Worm (Caenorhabditis elegans) whole organism, L4 larva: Measurements from ENCODE around the gene fbxa-218.

Source experiments
- hlh-30 ChIP-seq: sonication (generic microtip); optimal IDR thresholded peaks from 2 replicates; lab custom pipeline; 2017; ENCODE audit warnings: antibody characterized with exemption, mild to moderate bottlenecking, missing genetic modification characterization, missing compliant biosample characterization; ENCODE audit not compliant: insufficient read depth
- lin-39 ChIP-seq: fragments of 150-350 bp; optimal IDR thresholded peaks from 2 replicates; lab custom pipeline; 2014; ENCODE audit warnings: missing biosample characterization, missing genetic modification reagents, missing genetic modification characterization
- nhr-11 ChIP-seq: fragments of 150-350 bp; optimal IDR thresholded peaks from 2 replicates; lab custom pipeline; 2014; ENCODE audit warnings: missing biosample characterization, missing genetic modification characterization
- nhr-42 ChIP-seq: fragments of 200-800 bp; sonication (Bioruptor generic); IDR thresholded peaks from 2 replicates; pipeline ENCODE4 v1.3.6; 2022; ENCODE audit warnings: missing genetic modification characterization, missing compliant biosample characterization
- nhr-48 ChIP-seq: sonication (generic microtip); optimal IDR thresholded peaks from 2 replicates; lab custom pipeline; 2016; ENCODE audit warnings: mild to moderate bottlenecking, missing genetic modification characterization, missing compliant biosample characterization
- unc-130 ChIP-seq: sonication (generic microtip); optimal IDR thresholded peaks from 2 replicates; lab custom pipeline; 2016; ENCODE audit warnings: missing genetic modification reagents, missing genetic modification characterization, missing compliant biosample characterization
- unc-62 ChIP-seq, 3 experiments: fragments of 150-350 bp in 1 of 3; sonication (generic microtip); optimal IDR thresholded peaks in 2 of 3; peaks in 1 of 3; 1 replicate in 1 of 3; 2 replicates in 2 of 3; lab custom pipeline; 2014 to 2017; ENCODE audit warnings: missing biosample characterization in 3 of 3, missing genetic modification characterization in 3 of 3, missing genetic modification reagents in 3 of 3, missing genotype in 1 of 3
- zag-1 ChIP-seq: fragments of 150-350 bp; optimal IDR thresholded peaks from 2 replicates; lab custom pipeline; 2014; ENCODE audit warnings: missing biosample characterization, missing genetic modification characterization
- ztf-11 ChIP-seq: fragments of 150-350 bp; optimal IDR thresholded peaks from 2 replicates; lab custom pipeline; 2014; ENCODE audit warnings: missing biosample characterization, missing genetic modification characterization

- TF ChIP-seq unc-130 (GFP tag; lab: Kevin White, UChicago): no peak
- no peak for TF ChIP-seq nhr-48 (tag; lab: Kevin White, UChicago)
- no peak for TF ChIP-seq zag-1 (tag; lab: Kevin White, UChicago)
- peak in 1 of 2 experiments; percentile 55 for TF ChIP-seq unc-62 (GFP tag; optimal IDR thresholded peaks at IDR 0.05 in 1 of 2; lab: Kevin White, UChicago)
- no peak for TF ChIP-seq unc-62 (tag; optimal IDR thresholded peaks at IDR 0.05; lab: Kevin White, UChicago)
- no peak for TF ChIP-seq ztf-11 (tag; lab: Kevin White, UChicago)
- TF ChIP-seq lin-39 (tag; lab: Kevin White, UChicago): no peak
- TF ChIP-seq hlh-30 (tag; lab: Kevin White, UChicago): no peak
- no peak for TF ChIP-seq nhr-11 (tag; lab: Kevin White, UChicago)
- TF ChIP-seq nhr-42 (GFP tag; lab: Robert Waterston, UW): no peak
Observed at ce11 chrIII:12398468-12398867, 37.8 kb upstream of the fbxa-218 start.
